Fruit fly (Drosophila melanogaster) whole organism, prepupa: Measurements from ENCODE around the gene ome.
A peak's percentile ranks its signal among the peaks of the same experiment; 100 is the strongest.

Experiments
- Blimp-1 ChIP-seq: fragments of 200-800 bp; sonication (Bioruptor generic); optimal IDR thresholded peaks from 3 replicates; lab custom pipeline; 2017; ENCODE audit warnings: missing biosample characterization, missing genetic modification characterization, mild to moderate bottlenecking, moderate library complexity, missing genetic modification reagents
- CG10631 ChIP-seq: fragments of 200-800 bp; sonication (Bioruptor generic); optimal IDR thresholded peaks from 2 replicates; lab custom pipeline; 2016; ENCODE audit warnings: missing biosample characterization, missing genetic modification characterization
- CG10669 ChIP-seq: fragments of 200-800 bp; sonication (Bioruptor generic); optimal IDR thresholded peaks from 3 replicates; lab custom pipeline; 2018; ENCODE audit warnings: missing biosample characterization, mild to moderate bottlenecking, missing genetic modification characterization, moderate library complexity
- CG11294 ChIP-seq: fragments of 200-800 bp; sonication (Bioruptor generic); IDR thresholded peaks from 2 replicates; pipeline ENCODE4 v1.3.6; 2022; ENCODE audit warnings: missing biosample characterization, missing genetic modification characterization
- CG11762 ChIP-seq: fragments of 200-800 bp; sonication (Bioruptor generic); optimal IDR thresholded peaks from 3 replicates; lab custom pipeline; 2016; ENCODE audit warnings: missing biosample characterization, missing genetic modification characterization; ENCODE audit not compliant: insufficient read depth
- CG11902 ChIP-seq: fragments of 200-800 bp; sonication (Bioruptor generic); optimal IDR thresholded peaks from 3 replicates; lab custom pipeline; 2016; ENCODE audit warnings: missing biosample characterization, missing genetic modification characterization
- CG15336 ChIP-seq: fragments of 200-800 bp; sonication (Bioruptor generic); IDR thresholded peaks from 2 replicates; pipeline ENCODE4 v1.3.6; 2022; ENCODE audit warnings: missing biosample characterization, missing genetic modification characterization
- CG1621 ChIP-seq: fragments of 200-800 bp; sonication (Bioruptor generic); optimal IDR thresholded peaks from 3 replicates; lab custom pipeline; 2018; ENCODE audit warnings: missing biosample characterization, mild to moderate bottlenecking, missing genetic modification characterization
- CG16779 ChIP-seq: fragments of 200-800 bp; sonication (Bioruptor generic); optimal IDR thresholded peaks from 3 replicates; lab custom pipeline; 2017; ENCODE audit warnings: missing biosample characterization, mild to moderate bottlenecking, missing genetic modification characterization
- CG3032 ChIP-seq: fragments of 200-800 bp; optimal IDR thresholded peaks from 2 replicates; lab custom pipeline; 2019; ENCODE audit warnings: missing biosample characterization, mild to moderate bottlenecking, missing genetic modification characterization, moderate library complexity
- CG31627 ChIP-seq: fragments of 200-800 bp; sonication (Bioruptor generic); optimal IDR thresholded peaks from 3 replicates; lab custom pipeline; 2016; ENCODE audit warnings: missing biosample characterization, missing genetic modification characterization
- CG32006 ChIP-seq: fragments of 200-800 bp; sonication (Bioruptor generic); optimal IDR thresholded peaks from 3 replicates; lab custom pipeline; 2017; ENCODE audit warnings: missing biosample characterization, mild to moderate bottlenecking, missing genetic modification characterization
- CG34406 ChIP-seq: fragments of 200-800 bp; sonication (Bioruptor generic); optimal IDR thresholded peaks from 3 replicates; lab custom pipeline; 2016; ENCODE audit warnings: missing biosample characterization, missing genetic modification characterization
- CG4318 ChIP-seq: fragments of 200-800 bp; sonication (Bioruptor generic); optimal IDR thresholded peaks from 3 replicates; lab custom pipeline; 2017; ENCODE audit warnings: missing biosample characterization, mild to moderate bottlenecking, missing genetic modification characterization
- CG6163 ChIP-seq: fragments of 200-800 bp; sonication (Bioruptor generic); IDR thresholded peaks from 3 replicates; pipeline ENCODE4 v1.3.6; 2022; ENCODE audit warnings: missing biosample characterization, missing genetic modification characterization
- CG6276 ChIP-seq: fragments of 200-800 bp; sonication (Bioruptor generic); optimal IDR thresholded peaks from 2 replicates; lab custom pipeline; 2017; ENCODE audit warnings: missing biosample characterization, mild to moderate bottlenecking, missing genetic modification characterization
- CG6808 ChIP-seq: fragments of 200-800 bp; sonication (Bioruptor generic); optimal IDR thresholded peaks from 3 replicates; lab custom pipeline; 2017; ENCODE audit warnings: missing biosample characterization, missing genetic modification characterization, mild to moderate bottlenecking, moderate library complexity, missing genetic modification reagents
- CG6854 ChIP-seq: fragments of 200-800 bp; sonication (Bioruptor generic); optimal IDR thresholded peaks from 2 replicates; lab custom pipeline; 2017; ENCODE audit warnings: missing biosample characterization, mild to moderate bottlenecking, missing genetic modification characterization
- CG7368 ChIP-seq: fragments of 200-800 bp; sonication (Bioruptor generic); optimal IDR thresholded peaks from 3 replicates; lab custom pipeline; 2016; ENCODE audit warnings: missing biosample characterization, missing genetic modification characterization
- CG8632 ChIP-seq: fragments of 200-800 bp; sonication (Bioruptor generic); optimal IDR thresholded peaks from 3 replicates; lab custom pipeline; 2016; ENCODE audit warnings: missing biosample characterization, missing genetic modification characterization
- Eip75B ChIP-seq: fragments of 200-800 bp; sonication (Bioruptor generic); optimal IDR thresholded peaks from 3 replicates; lab custom pipeline; 2016; ENCODE audit warnings: missing biosample characterization, missing genetic modification characterization
- Eip93F ChIP-seq: fragments of 200-800 bp; sonication (Bioruptor generic); optimal IDR thresholded peaks from 2 replicates; lab custom pipeline; 2016; ENCODE audit warnings: missing biosample characterization, mild to moderate bottlenecking, missing genetic modification characterization
- Ets21C ChIP-seq: fragments of 200-800 bp; sonication (Bioruptor generic); optimal IDR thresholded peaks from 3 replicates; lab custom pipeline; 2016; ENCODE audit warnings: missing biosample characterization, missing genetic modification characterization
- Ets96B ChIP-seq: fragments of 200-800 bp; optimal IDR thresholded peaks from 2 replicates; lab custom pipeline; 2019; ENCODE audit warnings: missing biosample characterization, mild to moderate bottlenecking, missing genetic modification characterization, moderate library complexity
- Gug ChIP-seq: fragments of 200-800 bp; sonication (Bioruptor generic); IDR thresholded peaks from 2 replicates; pipeline ENCODE4 v1.3.6; 2022; ENCODE audit warnings: missing biosample characterization, missing genetic modification characterization
- Hr38 ChIP-seq: sonication (Bioruptor generic); optimal IDR thresholded peaks from 2 replicates; lab custom pipeline; 2016; ENCODE audit warnings: missing biosample characterization, missing genetic modification characterization
- Hr39 ChIP-seq: fragments of 200-800 bp; sonication (Bioruptor generic); optimal IDR thresholded peaks from 2 replicates; lab custom pipeline; 2016; ENCODE audit warnings: missing biosample characterization, missing genetic modification characterization
- Hr4 ChIP-seq: fragments of 200-800 bp; sonication (Bioruptor generic); optimal IDR thresholded peaks from 3 replicates; lab custom pipeline; 2016; ENCODE audit warnings: missing biosample characterization, missing genetic modification characterization
- Lpt ChIP-seq: fragments of 200-800 bp; sonication (Bioruptor generic); optimal IDR thresholded peaks from 3 replicates; lab custom pipeline; 2016; ENCODE audit warnings: missing biosample characterization, missing genetic modification characterization
- Met ChIP-seq: fragments of 200-800 bp; sonication (Bioruptor generic); optimal IDR thresholded peaks from 3 replicates; lab custom pipeline; 2016; ENCODE audit warnings: missing biosample characterization, missing genetic modification characterization
- OdsH ChIP-seq: fragments of 200-800 bp; sonication (Bioruptor generic); optimal IDR thresholded peaks from 3 replicates; lab custom pipeline; 2016; ENCODE audit warnings: missing biosample characterization, missing genetic modification characterization
- Smox ChIP-seq: fragments of 200-800 bp; sonication (Bioruptor generic); optimal IDR thresholded peaks from 3 replicates; lab custom pipeline; 2016; ENCODE audit warnings: missing biosample characterization, missing genetic modification characterization
- Sox102F ChIP-seq: fragments of 200-800 bp; sonication (Bioruptor generic); optimal IDR thresholded peaks from 2 replicates; lab custom pipeline; 2016; ENCODE audit warnings: missing biosample characterization, mild to moderate bottlenecking, missing genetic modification characterization
- Sox14 ChIP-seq: fragments of 200-800 bp; sonication (Bioruptor generic); optimal IDR thresholded peaks from 3 replicates; lab custom pipeline; 2016; ENCODE audit warnings: missing biosample characterization, missing genetic modification characterization
- Sox15 ChIP-seq: fragments of 200-800 bp; sonication (Bioruptor generic); optimal IDR thresholded peaks from 3 replicates; lab custom pipeline; 2016; ENCODE audit warnings: missing biosample characterization, missing genetic modification characterization
- achi ChIP-seq: fragments of 200-800 bp; sonication (Bioruptor generic); optimal IDR thresholded peaks from 3 replicates; lab custom pipeline; 2016; ENCODE audit warnings: missing biosample characterization, missing genetic modification characterization
- acj6 ChIP-seq: fragments of 200-800 bp; sonication (Bioruptor generic); optimal IDR thresholded peaks from 3 replicates; lab custom pipeline; 2016; ENCODE audit warnings: missing biosample characterization, missing genetic modification characterization
- cyc ChIP-seq: fragments of 200-800 bp; sonication (Bioruptor generic); optimal IDR thresholded peaks from 3 replicates; lab custom pipeline; 2016; ENCODE audit warnings: missing biosample characterization, missing genetic modification characterization
- dac ChIP-seq: fragments of 200-800 bp; sonication (Bioruptor generic); optimal IDR thresholded peaks from 2 replicates; lab custom pipeline; 2017; ENCODE audit warnings: missing biosample characterization, mild to moderate bottlenecking, missing genetic modification characterization
- dsx ChIP-seq: fragments of 200-800 bp; optimal IDR thresholded peaks from 3 replicates; lab custom pipeline; 2019; ENCODE audit warnings: missing biosample characterization, mild to moderate bottlenecking, missing genetic modification characterization, moderate library complexity; ENCODE audit not compliant: poor library complexity, severe bottlenecking
- eg ChIP-seq: fragments of 200-800 bp; sonication (Bioruptor generic); IDR thresholded peaks from 3 replicates; pipeline ENCODE4 v1.3.6; 2022; ENCODE audit warnings: missing biosample characterization, missing genetic modification characterization
- esn ChIP-seq: fragments of 200-800 bp; sonication (Bioruptor generic); optimal IDR thresholded peaks from 2 replicates; lab custom pipeline; 2016; ENCODE audit warnings: missing biosample characterization, mild to moderate bottlenecking, missing genetic modification characterization, moderate library complexity
- fd59A ChIP-seq: fragments of 200-800 bp; sonication (Bioruptor generic); optimal IDR thresholded peaks from 2 replicates; lab custom pipeline; 2017; ENCODE audit warnings: missing biosample characterization, mild to moderate bottlenecking, missing genetic modification characterization, missing genetic modification reagents
- fd85E ChIP-seq: fragments of 200-800 bp; sonication (Bioruptor generic); optimal IDR thresholded peaks from 3 replicates; lab custom pipeline; 2016; ENCODE audit warnings: missing biosample characterization, missing genetic modification characterization
- fkh ChIP-seq: fragments of 200-800 bp; sonication (Bioruptor generic); optimal IDR thresholded peaks from 3 replicates; lab custom pipeline; 2017; ENCODE audit warnings: missing biosample characterization, mild to moderate bottlenecking, missing genetic modification characterization, moderate library complexity
- net ChIP-seq: fragments of 200-800 bp; sonication (Bioruptor generic); optimal IDR thresholded peaks from 3 replicates; lab custom pipeline; 2016; ENCODE audit warnings: missing biosample characterization, missing genetic modification characterization
- salr ChIP-seq, 2 experiments: fragments of 200-800 bp; sonication (Bioruptor generic); optimal IDR thresholded peaks; 3 replicates each; lab custom pipeline; 2016 to 2018; ENCODE audit warnings: missing biosample characterization in 2 of 2, missing genetic modification characterization in 2 of 2, mild to moderate bottlenecking in 1 of 2
- spab ChIP-seq: fragments of 200-800 bp; sonication (Bioruptor generic); optimal IDR thresholded peaks from 2 replicates; lab custom pipeline; 2017; ENCODE audit warnings: missing biosample characterization, mild to moderate bottlenecking, missing genetic modification characterization, missing genetic modification reagents
- ss ChIP-seq, 2 experiments: fragments of 200-800 bp; sonication (Bioruptor generic); optimal IDR thresholded peaks; 2 replicates in 1 of 2; 3 replicates in 1 of 2; lab custom pipeline; 2017 to 2018; ENCODE audit warnings: mild to moderate bottlenecking in 2 of 2, missing biosample characterization in 2 of 2, missing genetic modification characterization in 2 of 2, moderate library complexity in 1 of 2
- svp ChIP-seq: fragments of 200-800 bp; sonication (Bioruptor generic); peaks from one replicate; lab custom pipeline; 2016; ENCODE audit warnings: missing biosample characterization, missing genetic modification characterization
- topi ChIP-seq: fragments of 200-800 bp; sonication (Bioruptor generic); optimal IDR thresholded peaks from 3 replicates; lab custom pipeline; 2016; ENCODE audit warnings: missing biosample characterization, missing genetic modification characterization
- vri ChIP-seq: fragments of 200-800 bp; sonication (Bioruptor generic); optimal IDR thresholded peaks from 3 replicates; lab custom pipeline; 2016; ENCODE audit warnings: missing biosample characterization, mild to moderate bottlenecking, missing genetic modification characterization

The ome gene

dm6 chr3L:14652554-14652953 is 20.1 kb upstream of the ome start:
- TF ChIP-seq fd59A (GFP tag; lab: Kevin White, UChicago) (peak; percentile 94), CG6163 (peak; percentile 97), Sox15 (GFP tag; lab: Kevin White, UChicago) (peak; percentile 52), CG11762 (GFP tag; lab: Kevin White, UChicago) (peak; percentile 86), acj6 (GFP tag; lab: Kevin White, UChicago) (peak; percentile 92), svp (peak; percentile 89), OdsH (peak; percentile 91), eg (GFP tag; lab: Robert Waterston, UW) (peak; percentile 86), Eip93F (peak; percentile 7), CG10631 (GFP tag; lab: Kevin White, UChicago) (peak; percentile 96), CG4318 (peak; percentile 80), CG6854 (peak; percentile 74), Ets21C (GFP tag; lab: Kevin White, UChicago) (peak; percentile 63), CG6276 (GFP tag; lab: Kevin White, UChicago) (peak; percentile 86), Met (GFP tag; lab: Kevin White, UChicago) (peak; percentile 86), CG6808 (GFP tag; lab: Kevin White, UChicago) (peak; percentile 96), Sox102F (GFP tag; lab: Kevin White, UChicago) (peak; percentile 83), Hr39 (GFP tag; lab: Kevin White, UChicago) (peak; percentile 81), net (peak; percentile 90), Lpt (GFP tag; lab: Kevin White, UChicago) (peak; percentile 93), vri (GFP tag; lab: Kevin White, UChicago) (peak; percentile 73), CG11294 (peak; percentile 54), CG3032 (tag; lab: Kevin White, UChicago) (peak; percentile 96), Hr38 (GFP tag; lab: Kevin White, UChicago) (no peak), CG10669 (GFP tag; lab: Kevin White, UChicago) (peak; percentile 93), CG8632 (peak; percentile 83), topi (peak; percentile 85), achi (GFP tag; lab: Kevin White, UChicago) (peak; percentile 93), CG7368 (GFP tag; lab: Kevin White, UChicago) (peak; percentile 77), salr (GFP tag; optimal IDR thresholded peaks at IDR 0.05; lab: Kevin White, UChicago) (peak; percentile 91 to 94), Ets96B (peak; percentile 97), dac (GFP tag; lab: Kevin White, UChicago) (peak; percentile 36), CG31627 (GFP tag; lab: Kevin White, UChicago) (peak; percentile 80), Sox14 (peak; percentile 95), CG1621 (peak; percentile 92), fkh (GFP tag; lab: Kevin White, UChicago) (no peak), esn (GFP tag; lab: Kevin White, UChicago) (peak; percentile 87), spab (GFP tag; lab: Kevin White, UChicago) (peak; percentile 95), ss (GFP tag; optimal IDR thresholded peaks at IDR 0.05; lab: Kevin White, UChicago) (peak; percentile 90 to 92), cyc (GFP tag; lab: Kevin White, UChicago) (peak; percentile 82), CG32006 (peak; percentile 90), CG34406 (GFP tag; lab: Kevin White, UChicago) (peak; percentile 83), CG16779 (peak; percentile 74), fd85E (GFP tag; lab: Kevin White, UChicago) (peak; percentile 41), Smox (GFP tag; lab: Kevin White, UChicago) (peak; percentile 80), CG15336 (GFP tag; lab: Robert Waterston, UW) (peak; percentile 93), CG11902 (GFP tag; lab: Kevin White, UChicago) (peak; percentile 56), Eip75B (GFP tag; lab: Kevin White, UChicago) (peak; percentile 96), Blimp-1 (GFP tag; lab: Kevin White, UChicago) (peak; percentile 9), Hr4 (GFP tag; lab: Kevin White, UChicago) (peak; percentile 81), dsx (GFP tag; lab: Kevin White, UChicago) (peak; percentile 96), Gug (GFP tag; lab: Robert Waterston, UW) (peak; percentile 89)
